Fruit fly (Drosophila melanogaster) whole organism: ENCODE measurements around the gene ATPsynepsilonL.
A peak's percentile ranks its signal among the peaks of the same experiment; 100 is the strongest.

Experiments
- CG8478 ChIP-seq: fragments of >200 bp; optimal IDR thresholded peaks from 2 replicates; lab custom pipeline; 2018; ENCODE audit warnings: inconsistent platforms
- Dll ChIP-seq: fragments of >200 bp; optimal IDR thresholded peaks from 2 replicates; lab custom pipeline; 2017
- EcR ChIP-seq, 2 experiments: fragments of >200 bp; optimal IDR thresholded peaks; 2 replicates each; lab custom pipeline; 2017; ENCODE audit warnings: missing biosample characterization in 2 of 2, missing genetic modification characterization in 2 of 2, missing genetic modification reagents in 2 of 2
- pan ChIP-seq: fragments of >200 bp; optimal IDR thresholded peaks from 2 replicates; lab custom pipeline; 2017
- psq ChIP-seq: fragments of >200 bp; optimal IDR thresholded peaks from 2 replicates; lab custom pipeline; 2017
- usp ChIP-seq: fragments of >200 bp; optimal IDR thresholded peaks from 2 replicates; lab custom pipeline; 2017; ENCODE audit warnings: missing biosample characterization, missing genetic modification characterization, mixed read lengths

ATPsynepsilonL gene

dm6 chr3R:10121266-10121904 lies at the start of gene ATPsynepsilonL, which contains the start of gene gammaSnap2:
ATPsynepsilonL (plus strand) TSS chr3R:10121773.
gammaSnap2 (minus strand) TSS chr3R:10121400.
- TF ChIP-seq EcR (GFP tag; optimal IDR thresholded peaks at IDR 0.05; lab: Kevin White, UChicago) (no peak), usp (GFP tag; lab: Kevin White, UChicago) (no peak), Dll (no peak), pan (no peak), CG8478 (no peak), psq (lab: Kevin White, UChicago) (no peak)

dm6 chr3R:10075323-10075788 lies 46.2 kb upstream of the ATPsynepsilonL start, which contains the start of gene Alp13:
Alp13 (minus strand) TSS chr3R:10075373.
- TF ChIP-seq pan (no peak), EcR (GFP tag; optimal IDR thresholded peaks at IDR 0.05; lab: Kevin White, UChicago) (no peak), psq (lab: Kevin White, UChicago) (no peak), Dll (no peak), usp (GFP tag; lab: Kevin White, UChicago) (no peak), CG8478 (no peak)

- TF ChIP-seq CG8478 (no peak), usp (GFP tag; lab: Kevin White, UChicago) (no peak), EcR (GFP tag; optimal IDR thresholded peaks at IDR 0.05; lab: Kevin White, UChicago) (no peak), psq (lab: Kevin White, UChicago) (no peak), Dll (no peak), pan (no peak)
These were observed 44.9 kb upstream of the ATPsynepsilonL start for dm6 chr3R:10076665-10077064.

dm6 chr3R:10078468-10079143 lies 43.0 kb upstream of the ATPsynepsilonL start:
- no peak for TF ChIP-seq psq (lab: Kevin White, UChicago)
- no peak for TF ChIP-seq usp (GFP tag; lab: Kevin White, UChicago)
- no peak for TF ChIP-seq Dll
- no peak for TF ChIP-seq CG8478
- no peak for TF ChIP-seq pan

- TF ChIP-seq usp (GFP tag; lab: Kevin White, UChicago) (no peak), CG8478 (peak; percentile 19)
These were observed 42.1 kb upstream of the ATPsynepsilonL start for dm6 chr3R:10079267-10079987.

- TF ChIP-seq Dll (no peak), pan (no peak), usp (GFP tag; lab: Kevin White, UChicago) (no peak), CG8478 (no peak), EcR (GFP tag; optimal IDR thresholded peaks at IDR 0.05; lab: Kevin White, UChicago) (no peak), psq (lab: Kevin White, UChicago) (no peak)
These were observed 40.9 kb upstream of the ATPsynepsilonL start for dm6 chr3R:10080699-10081098.

dm6 chr3R:10081469-10082111 lies 40.0 kb upstream of the ATPsynepsilonL start:
- no peak for TF ChIP-seq Dll
- no peak for TF ChIP-seq psq (lab: Kevin White, UChicago)
- TF ChIP-seq usp (GFP tag; lab: Kevin White, UChicago) = no peak
- TF ChIP-seq EcR (GFP tag; optimal IDR thresholded peaks at IDR 0.05; lab: Kevin White, UChicago) = no peak
- no peak for TF ChIP-seq CG8478
- TF ChIP-seq pan = no peak

dm6 chr3R:10082549-10083075 lies 39.0 kb upstream of the ATPsynepsilonL start:
- TF ChIP-seq EcR (GFP tag; optimal IDR thresholded peaks at IDR 0.05; lab: Kevin White, UChicago) (no peak), psq (lab: Kevin White, UChicago) (no peak), pan (no peak), Dll (no peak)

- TF ChIP-seq EcR (GFP tag; optimal IDR thresholded peaks at IDR 0.05; lab: Kevin White, UChicago) = no peak
- no peak for TF ChIP-seq CG8478
- no peak for TF ChIP-seq Dll
- TF ChIP-seq pan = no peak
- no peak for TF ChIP-seq psq (lab: Kevin White, UChicago)
- TF ChIP-seq usp (GFP tag; lab: Kevin White, UChicago) = no peak
These were observed 38.5 kb upstream of the ATPsynepsilonL start for dm6 chr3R:10083077-10083476.

dm6 chr3R:10084179-10084647 lies 37.4 kb upstream of the ATPsynepsilonL start:
- no peak for TF ChIP-seq usp (GFP tag; lab: Kevin White, UChicago)
- no peak for TF ChIP-seq pan
- TF ChIP-seq CG8478 = no peak
- no peak for TF ChIP-seq EcR (GFP tag; optimal IDR thresholded peaks at IDR 0.05; lab: Kevin White, UChicago)
- TF ChIP-seq Dll = no peak
- no peak for TF ChIP-seq psq (lab: Kevin White, UChicago)

- TF ChIP-seq pan (no peak), EcR (GFP tag; optimal IDR thresholded peaks at IDR 0.05; lab: Kevin White, UChicago) (no peak), Dll (no peak), CG8478 (no peak), psq (lab: Kevin White, UChicago) (no peak), usp (GFP tag; lab: Kevin White, UChicago) (no peak)
These were observed 36.7 kb upstream of the ATPsynepsilonL start for dm6 chr3R:10084914-10085313.
